Worm (Caenorhabditis elegans) whole organism, dauer: Measurements from ENCODE around the gene F46G11.6.

Experiments
- unc-62 ChIP-seq: sonication (generic microtip); optimal IDR thresholded peaks from 2 replicates; lab custom pipeline; 2017; ENCODE audit warnings: missing biosample characterization, missing genetic modification reagents, missing genetic modification characterization

F46G11.6 gene

DNA sequence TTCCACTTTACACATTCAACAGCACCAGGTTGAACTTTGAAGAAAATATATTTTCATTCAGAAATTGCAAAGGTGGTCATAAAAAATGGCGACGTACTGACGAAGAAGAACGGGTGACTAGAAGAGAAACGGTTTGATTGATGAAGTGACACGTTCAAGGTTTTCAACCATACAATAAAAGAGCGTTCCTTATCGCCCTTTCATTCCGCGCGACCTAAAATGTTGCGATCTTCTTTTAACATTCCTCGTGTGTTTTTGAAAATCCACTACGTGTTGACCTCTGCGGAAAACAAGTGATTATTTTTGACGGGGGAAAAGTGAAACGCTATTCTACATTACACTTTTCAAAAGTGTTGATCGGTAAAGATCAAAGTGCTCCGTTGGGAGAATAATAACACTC is 41.8 kb downstream of the F46G11.6 start:
- TF ChIP-seq unc-62 (GFP tag; lab: Kevin White, UChicago): no peak

DNA sequence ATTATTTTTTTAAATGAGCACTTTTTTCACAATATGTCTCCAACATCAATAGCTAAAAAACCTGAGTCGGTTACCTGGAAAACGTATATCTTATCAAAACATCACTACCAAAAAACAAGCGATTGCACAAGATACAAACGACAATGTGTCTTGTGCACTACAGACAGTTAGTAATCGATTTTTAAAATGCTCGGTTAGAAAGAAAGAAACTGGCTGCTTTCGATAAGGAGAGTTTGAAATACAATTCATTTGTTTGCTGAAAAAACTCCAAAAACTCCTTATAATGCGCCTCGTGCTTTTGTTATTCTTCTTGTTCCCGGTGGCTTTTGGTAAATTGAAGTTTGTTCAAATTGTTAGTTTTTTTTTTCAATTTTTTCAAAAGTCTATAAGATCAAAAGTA is 42.9 kb downstream of the F46G11.6 start, which contains the start of gene acp-5:
Gene acp-5, plus strand, starts transcription at position 261 of the 400 bp plus-strand sequence.
- TF ChIP-seq unc-62 (GFP tag; lab: Kevin White, UChicago): no peak

DNA sequence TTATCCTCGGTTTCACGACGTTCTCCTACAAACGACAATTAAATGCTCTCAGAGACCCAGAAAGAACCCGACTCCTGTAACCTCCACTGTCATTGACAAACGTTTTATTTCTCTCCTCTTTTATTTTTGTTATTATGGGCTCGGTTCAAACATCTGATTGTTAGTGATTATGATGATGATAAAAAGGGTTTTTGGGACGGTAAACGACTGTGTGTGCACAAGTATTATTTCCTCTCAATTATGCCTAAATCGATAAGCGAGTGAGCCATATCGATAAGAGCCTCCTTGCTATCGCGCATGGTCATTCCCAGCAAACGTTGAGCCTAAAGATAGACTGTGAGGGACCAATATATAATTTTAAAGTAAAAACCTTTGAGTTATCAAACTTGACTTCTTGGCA is 45.5 kb downstream of the F46G11.6 start:
- no peak for TF ChIP-seq unc-62 (GFP tag; lab: Kevin White, UChicago)

DNA sequence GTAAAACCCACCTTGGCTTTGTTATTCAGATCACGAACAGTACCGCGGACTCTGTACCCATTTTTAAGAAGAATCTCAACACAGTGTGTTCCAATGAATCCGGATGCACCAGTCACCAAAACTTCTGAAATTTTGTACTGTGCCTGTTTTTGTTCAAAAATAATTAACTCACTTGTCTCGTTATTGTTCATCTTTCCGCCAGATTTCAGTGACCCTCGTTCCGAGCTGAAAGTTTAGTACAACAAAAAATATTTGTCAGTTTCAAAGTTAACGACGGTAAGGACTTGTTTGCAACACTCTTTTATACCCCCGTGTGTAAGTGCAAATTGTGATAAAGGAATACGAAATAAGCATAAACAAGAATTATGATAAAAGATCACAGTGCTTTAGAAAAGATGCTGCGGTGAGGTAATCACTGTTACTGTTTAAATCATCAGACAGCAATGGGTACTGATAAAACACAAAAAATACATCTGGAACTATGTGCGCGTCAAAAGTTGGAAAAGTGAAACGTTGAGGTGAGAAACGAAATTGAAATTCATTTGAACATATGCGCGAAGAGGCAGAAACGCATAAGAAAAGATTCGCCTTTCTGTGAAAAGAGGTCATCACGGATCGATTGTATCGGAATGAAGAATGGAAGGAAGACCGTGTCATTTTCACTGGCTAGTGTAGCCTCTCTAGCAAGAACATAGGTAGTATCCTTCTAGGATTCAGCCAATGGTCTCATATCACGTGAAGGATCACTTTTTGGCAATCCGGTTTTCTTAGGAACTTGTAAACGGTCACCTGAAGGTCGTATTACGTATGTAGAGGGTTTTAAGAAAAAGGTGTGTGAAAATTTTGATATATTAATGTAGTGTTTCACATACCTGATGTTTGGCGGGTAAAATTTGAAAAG is 48.5 kb downstream of the F46G11.6 start, which contains the start of gene F13D11.4:
Gene F13D11.4, minus strand, starts transcription at position 225 of the 901 bp plus-strand sequence.
- TF ChIP-seq unc-62 (GFP tag; lab: Kevin White, UChicago): no peak

DNA sequence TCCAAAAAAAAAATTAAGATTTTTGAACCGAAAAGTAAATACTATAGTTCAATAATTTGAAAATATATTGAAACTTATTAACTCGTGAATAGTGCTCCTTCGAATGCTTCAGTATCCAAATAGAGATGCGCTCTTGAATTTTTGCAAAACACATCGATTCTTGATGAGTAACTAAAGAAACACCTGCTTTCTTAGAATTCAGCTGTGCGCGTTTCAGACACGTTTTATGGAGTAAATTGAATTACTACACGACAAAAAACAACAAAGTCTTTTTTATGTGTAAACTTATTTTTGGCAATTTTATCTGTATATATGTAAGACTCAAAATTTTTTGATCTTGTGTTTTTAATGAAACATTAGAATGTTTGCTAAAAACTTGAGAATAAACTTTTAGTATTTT is 50.2 kb downstream of the F46G11.6 start:
- no peak for TF ChIP-seq unc-62 (GFP tag; lab: Kevin White, UChicago)
